Fruit fly (Drosophila melanogaster): Measurements from ENCODE around the gene Dcr-1.

DNA sequence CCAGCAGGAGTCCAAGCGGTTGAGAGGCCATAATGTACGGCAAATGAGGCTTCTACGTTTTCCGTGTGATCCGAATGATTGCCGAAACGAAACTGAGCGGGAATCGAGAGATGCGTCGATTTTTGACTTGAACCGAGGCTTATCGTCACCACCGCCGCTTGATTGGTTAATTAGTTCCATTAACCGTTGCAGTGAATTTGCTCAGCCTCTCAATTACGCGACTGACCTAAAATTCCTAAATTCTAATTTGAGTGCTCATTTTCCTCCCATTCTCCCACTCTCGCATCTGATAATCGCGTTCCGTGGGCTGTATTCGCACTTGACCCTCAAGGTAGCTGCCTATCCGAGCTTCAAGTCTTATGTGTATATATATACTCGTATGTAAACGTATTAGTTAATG, 25.2 kb upstream of the Dcr-1 start, which contains the start of gene Nepl15:
- no peak for TF ChIP-seq CG6163 (GFP tag; IDR thresholded peaks at IDR 0.05)
- TF ChIP-seq Eip93F (GFP tag; optimal IDR thresholded peaks at IDR 0.05): no peak
- TF ChIP-seq dac (GFP tag; optimal IDR thresholded peaks at IDR 0.05): no peak
- no peak for TF ChIP-seq topi (GFP tag; optimal IDR thresholded peaks at IDR 0.05)
- no peak for TF ChIP-seq CG7368 (GFP tag; optimal IDR thresholded peaks at IDR 0.05)
- TF ChIP-seq Gug (GFP tag; IDR thresholded peaks at IDR 0.05): no peak
- TF ChIP-seq CG31627 (GFP tag; optimal IDR thresholded peaks at IDR 0.05): no peak

Measured in whole organism, prepupa.